Worm (Caenorhabditis elegans) whole organism, early embryonic: Measurements from ENCODE around the gene cct-5.

ENCODE experiments used
- F13C5.2 ChIP-seq: sonication (generic microtip); optimal IDR thresholded peaks from 2 replicates; lab custom pipeline; 2017; ENCODE audit warnings: mild to moderate bottlenecking, missing genetic modification characterization, inconsistent platforms, missing compliant biosample characterization
- ama-1 ChIP-seq: fragments of 150-350 bp; optimal IDR thresholded peaks from 2 replicates; lab custom pipeline; 2014
- hnd-1 ChIP-seq: sonication (generic microtip); optimal IDR thresholded peaks from 2 replicates; lab custom pipeline; 2016; ENCODE audit warnings: missing genetic modification characterization, missing compliant biosample characterization
- scrt-1 ChIP-seq: fragments of 200-800 bp; sonication (Bioruptor generic); IDR thresholded peaks from 2 replicates; pipeline ENCODE4 v1.3.6; 2022; ENCODE audit warnings: missing genetic modification characterization, missing compliant biosample characterization
- tra-4 ChIP-seq: sonication (generic microtip); optimal IDR thresholded peaks from 2 replicates; lab custom pipeline; 2017; ENCODE audit warnings: missing genetic modification characterization, missing compliant biosample characterization

DNA sequence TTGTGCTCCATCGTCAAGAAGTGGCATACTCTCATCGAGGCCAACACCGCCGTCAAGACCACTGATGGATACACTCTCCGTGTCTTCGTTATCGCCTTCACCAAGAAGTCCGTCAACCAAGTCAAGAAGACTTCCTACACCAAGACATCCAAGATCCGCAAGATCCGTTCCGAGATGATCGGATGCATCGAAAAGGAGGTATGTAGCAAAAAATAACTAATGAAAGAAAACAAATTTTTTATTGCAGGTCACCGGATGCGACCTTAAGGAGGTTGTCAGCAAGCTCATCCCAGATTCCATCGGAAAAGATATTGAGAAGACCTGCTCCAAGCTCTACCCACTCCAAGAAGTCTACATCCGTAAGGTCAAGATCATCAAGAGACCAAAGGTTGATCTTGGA, 31.6 kb downstream of the cct-5 start:
- TF ChIP-seq hnd-1 (tag; lab: Kevin White, UChicago), result no peak
- no peak for TF ChIP-seq F13C5.2
- no peak for TF ChIP-seq scrt-1 (GFP tag; lab: Robert Waterston, UW)
- TF ChIP-seq ama-1 (lab: Kevin White, UChicago), result no peak
- no peak for TF ChIP-seq tra-4
